Worm (Caenorhabditis elegans) whole organism, L1 larva: ENCODE data around the gene ZK1320.3.

ENCODE experiments used
- C34B4.2 ChIP-seq: sonication (generic microtip); optimal IDR thresholded peaks from 2 replicates; lab custom pipeline; 2017; ENCODE audit warnings: mild to moderate bottlenecking, missing genetic modification characterization, missing compliant biosample characterization
- Y116A8C.19 ChIP-seq: sonication (generic microtip); optimal IDR thresholded peaks from 2 replicates; lab custom pipeline; 2016; ENCODE audit warnings: missing compliant biosample characterization, missing genetic modification characterization, borderline replicate concordance
- aha-1 ChIP-seq: fragments of 150-350 bp; optimal IDR thresholded peaks from 2 replicates; lab custom pipeline; 2014; ENCODE audit warnings: missing biosample characterization, missing genetic modification characterization
- aly-2 ChIP-seq: fragments of 150-350 bp; optimal IDR thresholded peaks from 2 replicates; lab custom pipeline; 2014; ENCODE audit warnings: missing biosample characterization, missing genetic modification characterization
- ceh-8 ChIP-seq: fragments of 200-800 bp; sonication (Bioruptor generic); optimal IDR thresholded peaks from 2 replicates; lab custom pipeline; 2018; ENCODE audit warnings: mild to moderate bottlenecking, missing genetic modification characterization, moderate library complexity, missing compliant biosample characterization
- ceh-82 ChIP-seq, 3 experiments: fragments of 150-350 bp in 1 of 3; sonication (generic microtip) in 2 of 3; optimal IDR thresholded peaks; 2 replicates each; lab custom pipeline; 2014 to 2017; ENCODE audit warnings: missing biosample characterization in 3 of 3, missing genetic modification characterization in 3 of 3
- ceh-90 ChIP-seq: sonication (generic microtip); optimal IDR thresholded peaks from 2 replicates; lab custom pipeline; 2016; ENCODE audit warnings: missing genetic modification characterization, missing compliant biosample characterization
- ces-1 ChIP-seq: fragments of 150-350 bp; optimal IDR thresholded peaks from 2 replicates; lab custom pipeline; 2014; ENCODE audit warnings: missing biosample characterization, missing genetic modification reagents, missing genetic modification characterization
- dpl-1 ChIP-seq, 3 experiments: fragments of 150-350 bp in 2 of 3; sonication (generic microtip) in 1 of 3; optimal IDR thresholded peaks; 2 replicates each; lab custom pipeline; 2014 to 2017; ENCODE audit warnings: missing biosample characterization in 3 of 3, missing genetic modification characterization in 3 of 3, missing genetic modification reagents in 3 of 3
- dsc-1 ChIP-seq: sonication (generic microtip); optimal IDR thresholded peaks from 2 replicates; lab custom pipeline; 2016; ENCODE audit warnings: mild to moderate bottlenecking, missing genetic modification characterization, missing compliant biosample characterization
- efl-1 ChIP-seq, 4 experiments: fragments of 150-350 bp; optimal IDR thresholded peaks in 3 of 4; peaks in 1 of 4; 1 replicate in 1 of 4; 2 replicates in 3 of 4; lab custom pipeline; 2014; ENCODE audit warnings: missing biosample characterization in 2 of 4, missing genetic modification characterization in 2 of 4, missing genetic modification reagents in 2 of 4
- egl-27 ChIP-seq, 2 experiments: fragments of 150-350 bp in 1 of 2; sonication (generic microtip); optimal IDR thresholded peaks; 3 replicates each; lab custom pipeline; 2017 to 2018; ENCODE audit warnings: missing biosample characterization in 2 of 2, missing genetic modification characterization in 2 of 2, missing genetic modification reagents in 2 of 2
- elt-2 ChIP-seq: sonication (generic microtip); optimal IDR thresholded peaks from 2 replicates; lab custom pipeline; 2016; ENCODE audit warnings: missing genetic modification characterization, mild to moderate bottlenecking, inconsistent platforms, missing compliant biosample characterization, missing genetic modification reagents
- fkh-10 ChIP-seq: sonication (generic microtip); optimal IDR thresholded peaks from 2 replicates; lab custom pipeline; 2017; ENCODE audit warnings: missing biosample characterization, missing genetic modification reagents, missing genetic modification characterization
- fkh-4 ChIP-seq: sonication (generic microtip); optimal IDR thresholded peaks from 2 replicates; lab custom pipeline; 2016; ENCODE audit warnings: missing compliant biosample characterization, missing genetic modification characterization, borderline replicate concordance
- fos-1 ChIP-seq: fragments of 150-350 bp; optimal IDR thresholded peaks from 2 replicates; lab custom pipeline; 2014; ENCODE audit warnings: missing biosample characterization, missing genetic modification characterization
- grh-1 ChIP-seq: fragments of 200-800 bp; sonication (Bioruptor generic); IDR thresholded peaks from 2 replicates; pipeline ENCODE4 v1.3.6; 2022; ENCODE audit warnings: missing genetic modification reagents, missing genetic modification characterization, missing compliant biosample characterization
- hlh-4 ChIP-seq: sonication (generic microtip); optimal IDR thresholded peaks from 2 replicates; lab custom pipeline; 2016; ENCODE audit warnings: mild to moderate bottlenecking, missing genetic modification characterization, missing compliant biosample characterization
- hpl-2 ChIP-seq: fragments of 150-350 bp; optimal IDR thresholded peaks from 2 replicates; lab custom pipeline; 2014; ENCODE audit warnings: missing biosample characterization, missing genetic modification reagents, missing genetic modification characterization
- isw-1 ChIP-seq: fragments of 200-800 bp; sonication (Bioruptor generic); IDR thresholded peaks from 2 replicates; pipeline ENCODE4 v1.3.6; 2022; ENCODE audit warnings: missing genetic modification characterization, missing compliant biosample characterization
- jun-1 ChIP-seq: fragments of 150-350 bp; optimal IDR thresholded peaks from 2 replicates; lab custom pipeline; 2014; ENCODE audit warnings: missing biosample characterization, missing genetic modification reagents, missing genetic modification characterization
- lin-15B ChIP-seq: fragments of 150-350 bp; sonication (generic microtip); optimal IDR thresholded peaks from 3 replicates; lab custom pipeline; 2014; ENCODE audit warnings: missing biosample characterization, missing genetic modification characterization
- lin-39 ChIP-seq: fragments of 150-350 bp; optimal IDR thresholded peaks from 2 replicates; lab custom pipeline; 2014; ENCODE audit warnings: missing biosample characterization, missing genetic modification reagents, missing genetic modification characterization
- lsy-2 ChIP-seq, 2 experiments: fragments of 150-350 bp; optimal IDR thresholded peaks; 2 replicates each; lab custom pipeline; 2014; ENCODE audit warnings: missing biosample characterization in 2 of 2, missing genetic modification characterization in 2 of 2
- mab-9 ChIP-seq: fragments of 200-800 bp; sonication (Bioruptor generic); IDR thresholded peaks from 2 replicates; pipeline ENCODE4 v1.3.6; 2022; ENCODE audit warnings: missing genetic modification reagents, missing genetic modification characterization, missing compliant biosample characterization
- mdl-1 ChIP-seq, 2 experiments: fragments of 150-350 bp; optimal IDR thresholded peaks; 2 replicates each; lab custom pipeline; 2014 to 2017; ENCODE audit warnings: missing biosample characterization in 2 of 2, missing genetic modification characterization in 2 of 2, inconsistent platforms in 1 of 2
- nhr-11 ChIP-seq: fragments of 150-350 bp; optimal IDR thresholded peaks from 2 replicates; lab custom pipeline; 2014; ENCODE audit warnings: missing biosample characterization, missing genetic modification characterization
- nhr-12 ChIP-seq: sonication (generic microtip); optimal IDR thresholded peaks from 2 replicates; lab custom pipeline; 2017; ENCODE audit warnings: missing biosample characterization, missing genetic modification characterization
- nhr-19 ChIP-seq: fragments of 200-800 bp; sonication (Bioruptor generic); conservative IDR thresholded peaks from 2 replicates; pipeline ENCODE4 v1.3.6; 2022; ENCODE audit warnings: missing genetic modification characterization, missing compliant biosample characterization
- nhr-20 ChIP-seq: sonication (generic microtip); optimal IDR thresholded peaks from 2 replicates; lab custom pipeline; 2016; ENCODE audit warnings: mild to moderate bottlenecking, missing genetic modification characterization, missing compliant biosample characterization
- nhr-237 ChIP-seq: fragments of 150-350 bp; optimal IDR thresholded peaks from 2 replicates; lab custom pipeline; 2014; ENCODE audit warnings: missing biosample characterization, missing genetic modification characterization
- nhr-47 ChIP-seq: sonication (generic microtip); optimal IDR thresholded peaks from 2 replicates; lab custom pipeline; 2016; ENCODE audit warnings: mild to moderate bottlenecking, missing genetic modification characterization, moderate library complexity, missing compliant biosample characterization
- nhr-76 ChIP-seq: sonication (generic microtip); optimal IDR thresholded peaks from 2 replicates; lab custom pipeline; 2017; ENCODE audit warnings: missing biosample characterization, missing genetic modification characterization
- nhr-77 ChIP-seq: fragments of 150-350 bp; optimal IDR thresholded peaks from 2 replicates; lab custom pipeline; 2014; ENCODE audit warnings: missing biosample characterization, missing genetic modification characterization
- nhr-84 ChIP-seq: sonication (generic microtip); optimal IDR thresholded peaks from 2 replicates; lab custom pipeline; 2017; ENCODE audit warnings: missing biosample characterization, missing genetic modification characterization
- nhr-90 ChIP-seq: sonication (generic microtip); optimal IDR thresholded peaks from 2 replicates; lab custom pipeline; 2016; ENCODE audit warnings: mild to moderate bottlenecking, missing genetic modification characterization, missing compliant biosample characterization; ENCODE audit not compliant: poor library complexity
- pag-3 ChIP-seq: sonication (generic microtip); optimal IDR thresholded peaks from 2 replicates; lab custom pipeline; 2017; ENCODE audit warnings: missing genetic modification characterization, mild to moderate bottlenecking, missing compliant biosample characterization, antibody characterized with exemption, borderline replicate concordance; ENCODE audit not compliant: insufficient read depth
- pqm-1 ChIP-seq: sonication (generic microtip); optimal IDR thresholded peaks from 3 replicates; lab custom pipeline; 2017; ENCODE audit warnings: missing biosample characterization, missing genetic modification characterization
- rnt-1 ChIP-seq: sonication (generic microtip); optimal IDR thresholded peaks from 2 replicates; lab custom pipeline; 2016; ENCODE audit warnings: mild to moderate bottlenecking, missing genetic modification characterization, moderate library complexity, missing compliant biosample characterization
- skn-1 ChIP-seq: fragments of 150-350 bp; optimal IDR thresholded peaks from 2 replicates; lab custom pipeline; 2014; ENCODE audit warnings: missing biosample characterization, missing genetic modification characterization
- snpc-4 ChIP-seq: fragments of 150-350 bp; optimal IDR thresholded peaks from 2 replicates; lab custom pipeline; 2014; ENCODE audit warnings: missing biosample characterization, missing genetic modification characterization
- sptf-1 ChIP-seq: fragments of 150-350 bp; optimal IDR thresholded peaks from 2 replicates; lab custom pipeline; 2014; ENCODE audit warnings: missing biosample characterization, missing genetic modification characterization
- swsn-7 ChIP-seq: sonication (generic microtip); optimal IDR thresholded peaks from 2 replicates; lab custom pipeline; 2016; ENCODE audit warnings: missing genetic modification characterization, missing compliant biosample characterization
- unc-130 ChIP-seq: fragments of 150-350 bp; optimal IDR thresholded peaks from 2 replicates; lab custom pipeline; 2017; ENCODE audit warnings: missing biosample characterization, missing genetic modification characterization, inconsistent platforms
- unc-30 ChIP-seq: sonication (generic microtip); optimal IDR thresholded peaks from 2 replicates; lab custom pipeline; 2017; ENCODE audit warnings: missing biosample characterization, missing genetic modification characterization
- unc-86 ChIP-seq: sonication (generic microtip); optimal IDR thresholded peaks from 2 replicates; lab custom pipeline; 2016; ENCODE audit warnings: missing genetic modification characterization, missing compliant biosample characterization
- unc-98 ChIP-seq: fragments of 200-800 bp; sonication (Bioruptor generic); IDR thresholded peaks from 2 replicates; pipeline ENCODE4 v1.3.6; 2022; ENCODE audit warnings: missing genetic modification characterization, missing compliant biosample characterization
- vab-15 ChIP-seq: sonication (generic microtip); optimal IDR thresholded peaks from 2 replicates; lab custom pipeline; 2017; ENCODE audit warnings: missing genotype, mild to moderate bottlenecking, missing genetic modification characterization, missing compliant biosample characterization
- xbp-1 ChIP-seq: sonication (generic microtip); optimal IDR thresholded peaks from 2 replicates; lab custom pipeline; 2016; ENCODE audit warnings: missing genetic modification characterization, missing compliant biosample characterization
- ztf-11 ChIP-seq, 2 experiments: sonication (generic microtip); optimal IDR thresholded peaks; 2 replicates each; lab custom pipeline; 2016 to 2017; ENCODE audit warnings: missing genetic modification characterization in 2 of 2, missing biosample characterization in 1 of 2, missing compliant biosample characterization in 1 of 2

Gene ZK1320.3

DNA sequence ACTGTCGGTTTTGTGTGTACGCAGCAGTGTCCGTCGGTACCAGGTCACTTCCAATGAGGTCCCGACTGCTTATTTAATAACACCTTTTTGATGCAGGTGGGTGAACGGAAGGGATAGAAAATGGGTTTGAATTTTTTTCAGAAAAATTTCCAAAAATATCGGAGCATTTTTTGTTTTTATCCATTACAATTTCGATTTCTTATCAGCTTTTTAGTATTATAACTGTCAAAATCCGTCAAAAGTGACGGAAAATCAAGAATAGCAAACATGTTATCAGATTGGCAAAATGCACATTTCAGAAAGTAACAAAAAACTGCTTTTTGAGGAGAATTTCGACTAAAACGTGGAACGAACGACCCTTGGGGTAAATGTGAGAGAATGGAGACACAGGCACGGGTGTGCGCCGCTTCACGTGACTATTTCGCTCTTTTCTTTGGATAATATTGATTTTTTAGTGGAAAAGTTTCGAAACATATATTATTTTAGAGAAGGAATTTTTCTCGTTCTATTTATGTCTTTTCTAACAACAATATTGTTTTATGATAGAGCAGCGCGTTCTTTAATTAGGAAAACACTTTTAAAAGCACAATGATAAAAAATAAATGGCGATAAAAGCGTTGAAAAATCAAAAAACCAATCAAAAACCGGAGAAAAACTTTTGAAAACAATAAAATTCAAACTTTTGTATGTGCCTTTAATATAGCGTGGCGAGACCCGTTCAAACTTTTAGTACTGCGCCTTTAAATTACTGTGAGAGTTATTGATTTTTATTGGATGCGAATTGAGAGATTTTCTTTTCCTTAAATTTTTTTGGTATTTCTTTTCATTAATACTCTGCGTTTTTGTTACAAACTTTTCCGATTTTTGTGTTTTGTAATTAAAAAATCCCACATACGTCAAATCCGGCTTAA is 13.0 kb downstream of the ZK1320.3 start, which contains the start of gene sqv-8 (continued):
- TF ChIP-seq isw-1 (GFP tag; lab: Robert Waterston, UW) (no peak), unc-98 (GFP tag; lab: Robert Waterston, UW) (no peak), jun-1 (tag; lab: Kevin White, UChicago) (no peak), nhr-11 (tag; lab: Kevin White, UChicago) (no peak), ces-1 (no peak), snpc-4 (tag; lab: Kevin White, UChicago) (no peak), aly-2 (tag; lab: Kevin White, UChicago) (no peak), fkh-10 (no peak), nhr-76 (tag; lab: Kevin White, UChicago) (no peak), Y116A8C.19 (no peak), elt-2 (no peak), nhr-237 (tag; lab: Kevin White, UChicago) (no peak), sptf-1 (tag; lab: Kevin White, UChicago) (no peak), ceh-82 (tag; optimal IDR thresholded peaks at IDR 0.05; lab: Kevin White, UChicago) (peak in 1 of 3 experiments; percentile 6), unc-130 (tag; lab: Kevin White, UChicago) (no peak), nhr-20 (tag; lab: Kevin White, UChicago) (peak; percentile 39), egl-27 (tag; optimal IDR thresholded peaks at IDR 0.05; lab: Kevin White, UChicago) (no peak), lsy-2 (tag; optimal IDR thresholded peaks at IDR 0.05; lab: Kevin White, UChicago) (peak in 1 of 2 experiments; percentile 11), nhr-12 (tag; lab: Kevin White, UChicago) (no peak), nhr-84 (no peak), xbp-1 (tag; lab: Kevin White, UChicago) (peak; percentile 24), efl-1 (optimal IDR thresholded peaks at IDR 0.05; lab: Kevin White, UChicago) (peak in 1 of 2 experiments; percentile 21), efl-1 (GFP tag; optimal IDR thresholded peaks at IDR 0.05 in 1 of 2; lab: Kevin White, UChicago) (peak; percentile 7 to 70), fos-1 (no peak), nhr-77 (no peak), hpl-2 (no peak), dsc-1 (tag; lab: Kevin White, UChicago) (no peak), nhr-19 (GFP tag; lab: Robert Waterston, UW) (no peak), skn-1 (tag; lab: Kevin White, UChicago) (peak; percentile 33), dpl-1 (GFP tag; optimal IDR thresholded peaks at IDR 0.05; lab: Kevin White, UChicago) (peak in 1 of 3 experiments; percentile 25), ceh-90 (tag; lab: Kevin White, UChicago) (no peak), mab-9 (GFP tag; lab: Robert Waterston, UW) (no peak), nhr-90 (tag; lab: Kevin White, UChicago) (no peak), hlh-4 (tag; lab: Kevin White, UChicago) (no peak), unc-30 (tag; lab: Kevin White, UChicago) (no peak), swsn-7 (tag; lab: Kevin White, UChicago) (no peak), nhr-47 (tag; lab: Kevin White, UChicago) (peak; percentile 17), mdl-1 (tag; optimal IDR thresholded peaks at IDR 0.05; lab: Kevin White, UChicago) (peak in 1 of 2 experiments; percentile 37), vab-15 (tag; lab: Kevin White, UChicago) (no peak), aha-1 (tag; lab: Kevin White, UChicago) (no peak)
- TF ChIP-seq, all 84 proteins: peak for 17

DNA sequence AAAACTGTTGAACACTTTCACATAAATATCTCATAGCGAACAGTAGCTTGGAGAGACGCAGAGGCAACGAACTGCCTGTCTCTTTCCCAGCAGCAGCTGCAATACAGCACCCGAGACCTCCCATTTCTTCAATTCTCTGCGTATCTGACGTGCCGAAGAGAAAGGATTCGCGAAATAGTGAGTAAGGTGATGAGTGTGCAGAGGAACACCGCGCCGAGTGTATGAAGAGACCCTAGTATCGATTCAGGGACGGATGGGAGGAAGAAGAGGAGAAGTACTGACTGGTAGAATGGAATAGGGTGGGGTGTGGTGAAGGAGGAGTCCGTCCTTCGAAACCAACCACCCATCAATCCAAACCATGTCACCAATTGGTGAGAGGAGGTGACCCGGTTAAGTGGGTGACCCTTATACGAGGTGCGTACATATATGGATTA is 14.1 kb downstream of the ZK1320.3 start:
- no peak for TF ChIP-seq lin-39
- peak; percentile 52 for TF ChIP-seq unc-86 (tag; lab: Kevin White, UChicago)
- TF ChIP-seq C34B4.2 (tag; lab: Kevin White, UChicago): no peak
- TF ChIP-seq grh-1 (GFP tag; lab: Robert Waterston, UW): no peak
- TF ChIP-seq fos-1: peak; percentile 53
- peak in 1 of 2 experiments; percentile 73 for TF ChIP-seq ztf-11 (tag; optimal IDR thresholded peaks at IDR 0.05; lab: Kevin White, UChicago)
- peak; percentile 11 for TF ChIP-seq elt-2
- no peak for TF ChIP-seq nhr-12 (tag; lab: Kevin White, UChicago)
- TF ChIP-seq pqm-1 (tag; lab: Kevin White, UChicago): no peak
- peak; percentile 50 for TF ChIP-seq nhr-90 (tag; lab: Kevin White, UChicago)
- peak; percentile 49 for TF ChIP-seq nhr-237 (tag; lab: Kevin White, UChicago)
- peak; percentile 40 to 53 (median 50) for TF ChIP-seq dpl-1 (GFP tag; optimal IDR thresholded peaks at IDR 0.05; lab: Kevin White, UChicago)
- peak; percentile 74 for TF ChIP-seq rnt-1 (tag; lab: Kevin White, UChicago)
- no peak for TF ChIP-seq fkh-4
- no peak for TF ChIP-seq ceh-8
- TF ChIP-seq lin-15B (tag; lab: Kevin White, UChicago): no peak
- TF ChIP-seq pag-3 (tag; lab: Kevin White, UChicago): peak; percentile 24
